Worm (Caenorhabditis elegans): Measurements from ENCODE around the gene F41G3.5.

DNA sequence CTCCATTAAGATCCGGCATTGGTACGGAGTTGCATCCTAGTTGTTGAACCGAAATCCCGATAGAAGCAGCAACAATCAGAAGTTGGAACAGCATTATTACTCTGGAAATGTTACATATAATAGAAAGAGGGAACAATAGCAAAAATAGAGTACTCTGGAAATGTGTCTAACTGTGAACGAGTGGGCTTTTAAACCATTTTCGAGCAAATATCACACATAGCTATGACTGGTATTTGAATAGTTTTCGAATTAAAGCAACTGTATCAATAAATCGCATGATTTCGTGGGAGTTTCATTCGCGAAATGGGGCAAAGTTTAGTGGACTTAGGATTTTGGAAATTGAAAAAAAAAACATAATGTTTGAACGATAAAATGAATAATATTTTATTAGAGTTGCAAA lies 2.9 kb downstream of the F41G3.5 start, which contains the start of gene F41G3.10:
- no peak for TF ChIP-seq pha-4 (tag; optimal IDR thresholded peaks at IDR 0.05)
- TF ChIP-seq tbx-2 (tag; optimal IDR thresholded peaks at IDR 0.05), result no peak
- TF ChIP-seq eyg-1 (tag; optimal IDR thresholded peaks at IDR 0.05), result no peak
- TF ChIP-seq C08G9.2 (tag; optimal IDR thresholded peaks at IDR 0.05), result no peak
- no peak for TF ChIP-seq che-1 (tag; optimal IDR thresholded peaks at IDR 0.05)

All from whole organism, late embryonic.